Worm (Caenorhabditis elegans): ENCODE results near the gene nca-2.

nca-2 gene

ce11 chrIII:5012460-5012859, 47.1 kb downstream of the nca-2 start:
- TF ChIP-seq unc-3 (GFP tag; conservative IDR thresholded peaks at IDR 0.05) (no peak), unc-3 (tag; optimal IDR thresholded peaks at IDR 0.05) (no peak), tbx-7 (tag; optimal IDR thresholded peaks at IDR 0.05) (no peak), K02D7.2 (tag; optimal IDR thresholded peaks at IDR 0.05) (no peak), pros-1 (tag; optimal IDR thresholded peaks at IDR 0.05) (no peak), fax-1 (tag; optimal IDR thresholded peaks at IDR 0.05) (no peak), Y22D7AL.16 (tag; optimal IDR thresholded peaks at IDR 0.05) (no peak), nhr-11 (tag; optimal IDR thresholded peaks at IDR 0.05) (no peak), pha-4 (tag; optimal IDR thresholded peaks at IDR 0.05) (no peak), eyg-1 (tag; optimal IDR thresholded peaks at IDR 0.05) (no peak), hlh-30 (tag; optimal IDR thresholded peaks at IDR 0.05; ENCODE audit: insufficient read depth) (no peak), elt-4 (tag; optimal IDR thresholded peaks at IDR 0.05) (no peak), che-1 (tag; optimal IDR thresholded peaks at IDR 0.05) (no peak), pqm-1 (tag; optimal IDR thresholded peaks at IDR 0.05) (no peak), ztf-16 (tag; optimal IDR thresholded peaks at IDR 0.05) (no peak), ceh-30 (tag; optimal IDR thresholded peaks at IDR 0.05) (no peak), ceh-9 (tag; optimal IDR thresholded peaks at IDR 0.05) (no peak), ceh-22 (tag; optimal IDR thresholded peaks at IDR 0.05) (no peak), ceh-31 (tag; optimal IDR thresholded peaks at IDR 0.05) (no peak), pat-9 (tag; optimal IDR thresholded peaks at IDR 0.05) (no peak), C38D4.7 (GFP tag; optimal IDR thresholded peaks at IDR 0.05) (no peak)

ce11 chrIII:5013915-5014346, 48.6 kb downstream of the nca-2 start:
- TF ChIP-seq ceh-14 (tag; optimal IDR thresholded peaks at IDR 0.05) (peak; percentile 87), npax-4 (tag; optimal IDR thresholded peaks at IDR 0.05) (no peak), nhr-11 (tag; optimal IDR thresholded peaks at IDR 0.05) (no peak), ceh-18 (tag; optimal IDR thresholded peaks at IDR 0.05) (peak; percentile 96), ceh-24 (tag; optimal IDR thresholded peaks at IDR 0.05) (no peak), pqm-1 (tag; optimal IDR thresholded peaks at IDR 0.05) (peak; percentile 23), nhr-232 (tag; optimal IDR thresholded peaks at IDR 0.05) (peak; percentile 42), unc-3 (GFP tag; conservative IDR thresholded peaks at IDR 0.05) (no peak), unc-3 (tag; optimal IDR thresholded peaks at IDR 0.05) (no peak), mec-3 (tag; optimal IDR thresholded peaks at IDR 0.05; ENCODE audit: borderline replicate concordance) (peak; percentile 38), ceh-6 (GFP tag; optimal IDR thresholded peaks at IDR 0.05) (no peak), hlh-13 (GFP tag; optimal IDR thresholded peaks at IDR 0.05) (no peak), C08G9.2 (tag; optimal IDR thresholded peaks at IDR 0.05) (peak; percentile 48), nfya-1 (tag; optimal IDR thresholded peaks at IDR 0.05) (peak; percentile 96), ceh-34 (tag; optimal IDR thresholded peaks at IDR 0.05) (peak; percentile 91), fkh-10 (GFP tag; optimal IDR thresholded peaks at IDR 0.05) (peak; percentile 35), pag-3 (tag; optimal IDR thresholded peaks at IDR 0.05; ENCODE audit: borderline replicate concordance) (peak; percentile 51), syd-9 (tag; optimal IDR thresholded peaks at IDR 0.05) (peak; percentile 83), sdc-2 (tag; optimal IDR thresholded peaks at IDR 0.05) (peak; percentile 66), ceh-45 (GFP tag; IDR thresholded peaks at IDR 0.05) (no peak), C38D4.7 (GFP tag; optimal IDR thresholded peaks at IDR 0.05) (no peak), madf-2 (tag; optimal IDR thresholded peaks at IDR 0.05) (peak; percentile 56), eyg-1 (tag; optimal IDR thresholded peaks at IDR 0.05) (peak; percentile 40), K09A11.1 (tag; optimal IDR thresholded peaks at IDR 0.05; ENCODE audit: insufficient read depth) (peak; percentile 28), ceh-19 (GFP tag; optimal IDR thresholded peaks at IDR 0.05) (peak; percentile 74), lim-6 (tag; optimal IDR thresholded peaks at IDR 0.05) (peak; percentile 58), dmd-4 (tag; optimal IDR thresholded peaks at IDR 0.05; ENCODE audit: borderline replicate concordance) (peak; percentile 22), ztf-16 (tag; optimal IDR thresholded peaks at IDR 0.05) (no peak), hlh-8 (tag; optimal IDR thresholded peaks at IDR 0.05) (peak; percentile 65), dve-1 (tag; optimal IDR thresholded peaks at IDR 0.05) (peak; percentile 38), ceh-9 (tag; optimal IDR thresholded peaks at IDR 0.05) (no peak), tbx-2 (tag; optimal IDR thresholded peaks at IDR 0.05) (peak; percentile 97), ceh-48 (tag; optimal IDR thresholded peaks at IDR 0.05) (peak; percentile 43), elt-2 (tag; optimal IDR thresholded peaks at IDR 0.05) (peak; percentile 20), fax-1 (tag; optimal IDR thresholded peaks at IDR 0.05) (peak; percentile 39), unc-42 (tag; optimal IDR thresholded peaks at IDR 0.05) (peak; percentile 96), ceh-30 (tag; optimal IDR thresholded peaks at IDR 0.05) (no peak), gmeb-2 (tag; optimal IDR thresholded peaks at IDR 0.05) (no peak), tbx-7 (tag; optimal IDR thresholded peaks at IDR 0.05) (no peak), rnt-1 (tag; optimal IDR thresholded peaks at IDR 0.05) (peak; percentile 90)

Data from whole organism, late embryonic.